Fruit fly (Drosophila melanogaster): ENCODE measurements around the gene Cyp4g1.
A peak's percentile ranks its signal among the peaks of the same experiment; 100 is the strongest.

Cyp4g1 gene

DNA sequence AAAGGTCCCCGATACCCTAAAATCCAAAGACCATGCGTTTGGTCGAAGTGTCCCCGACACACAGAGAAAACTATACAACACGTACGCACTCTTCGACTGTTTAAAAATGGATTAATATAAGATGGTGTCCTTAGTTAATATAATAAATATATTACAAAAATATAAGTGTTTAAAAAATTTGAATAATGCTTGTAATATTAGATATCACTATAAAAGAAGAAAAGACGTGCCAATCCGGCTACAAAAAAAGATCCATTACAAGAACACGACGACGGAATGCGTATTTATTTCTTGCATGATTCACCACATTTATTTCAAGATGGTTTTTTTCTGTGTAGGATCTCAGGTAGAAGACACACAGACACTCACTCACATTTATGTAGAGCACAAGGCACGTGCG is 11.3 kb downstream of the Cyp4g1 start (continued):
- peak in 1 of 2 experiments; percentile 9 for TF ChIP-seq chif (GFP tag; optimal IDR thresholded peaks at IDR 0.05)
- TF ChIP-seq CG2202 (tag; optimal IDR thresholded peaks at IDR 0.05) = peak; percentile 14
- TF ChIP-seq schlank (tag; optimal IDR thresholded peaks at IDR 0.05) = no peak
- peak; percentile 61 for TF ChIP-seq sens (GFP tag)
- peak; percentile 24 for TF ChIP-seq Oli (tag; optimal IDR thresholded peaks at IDR 0.05)
- TF ChIP-seq CG11085 (GFP tag; IDR thresholded peaks at IDR 0.05) = no peak
- peak; percentile 72 for TF ChIP-seq gem (tag; optimal IDR thresholded peaks at IDR 0.05)
- TF ChIP-seq Fer1 (GFP tag; optimal IDR thresholded peaks at IDR 0.05) = no peak
- no peak for TF ChIP-seq Taf1 (GFP tag; IDR thresholded peaks at IDR 0.05)
- TF ChIP-seq CG15269 (tag; optimal IDR thresholded peaks at IDR 0.05) = no peak
- no peak for TF ChIP-seq ATbp (GFP tag; optimal IDR thresholded peaks at IDR 0.05)
- TF ChIP-seq Six4 (GFP tag; optimal IDR thresholded peaks at IDR 0.05) = no peak
- TF ChIP-seq ham (GFP tag; IDR thresholded peaks at IDR 0.05) = no peak
- TF ChIP-seq gsb-n (tag; optimal IDR thresholded peaks at IDR 0.05) = peak; percentile 33
- no peak for TF ChIP-seq pfk (GFP tag; optimal IDR thresholded peaks at IDR 0.05)
- peak; percentile 76 for TF ChIP-seq CG33557 (GFP tag; optimal IDR thresholded peaks at IDR 0.05)
- no peak for TF ChIP-seq CG32532 (GFP tag; IDR thresholded peaks at IDR 0.05)
- TF ChIP-seq CG17361 (GFP tag; IDR thresholded peaks at IDR 0.05) = peak; percentile 68
- no peak for TF ChIP-seq D (optimal IDR thresholded peaks at IDR 0.05)
- TF ChIP-seq D (GFP tag; optimal IDR thresholded peaks at IDR 0.05) = peak; percentile 45
- peak; percentile 93 for TF ChIP-seq zf30C (GFP tag; optimal IDR thresholded peaks at IDR 0.05)
- no peak for TF ChIP-seq Fer3 (tag; optimal IDR thresholded peaks at IDR 0.05)
- TF ChIP-seq CG1024 (GFP tag; IDR thresholded peaks at IDR 0.05) = no peak
- TF ChIP-seq ac (GFP tag; optimal IDR thresholded peaks at IDR 0.05) = peak; percentile 66
- no peak for TF ChIP-seq CG12071 (GFP tag; optimal IDR thresholded peaks at IDR 0.05)
- TF ChIP-seq Opbp (GFP tag; IDR thresholded peaks at IDR 0.05; ENCODE audit: partially characterized antibody) = no peak
- no peak for TF ChIP-seq CG1647 (GFP tag; optimal IDR thresholded peaks at IDR 0.05)
- no peak for TF ChIP-seq emc (GFP tag; optimal IDR thresholded peaks at IDR 0.05)
- no peak for TF ChIP-seq CG1832 (GFP tag; optimal IDR thresholded peaks at IDR 0.05)
- no peak for TF ChIP-seq dan (GFP tag; IDR thresholded peaks at IDR 0.05)
- TF ChIP-seq CG10462 (GFP tag; optimal IDR thresholded peaks at IDR 0.05) = no peak
- no peak for TF ChIP-seq NK7.1 (GFP tag; optimal IDR thresholded peaks at IDR 0.05)
- no peak for TF ChIP-seq C15 (GFP tag; IDR thresholded peaks at IDR 0.05)
- TF ChIP-seq nmo (GFP tag; optimal IDR thresholded peaks at IDR 0.05) = peak; percentile 60
- no peak for TF ChIP-seq Mes4 (GFP tag; optimal IDR thresholded peaks at IDR 0.05)
- peak in 1 of 3 experiments; percentile 80 for TF ChIP-seq lola (GFP tag; optimal IDR thresholded peaks at IDR 0.05)
- TF ChIP-seq CG31388 (GFP tag; optimal IDR thresholded peaks at IDR 0.05) = no peak
- TF ChIP-seq Ssrp (tag; optimal IDR thresholded peaks at IDR 0.05) = peak; percentile 34
- no peak for TF ChIP-seq CG14860 (GFP tag; IDR thresholded peaks at IDR 0.05; ENCODE audit: partially characterized antibody)
- no peak for TF ChIP-seq Ets65A (GFP tag)
- no peak for TF ChIP-seq CG17612 (GFP tag; IDR thresholded peaks at IDR 0.05)
- peak; percentile 25; the same call in 1 of the 3 replicates for TF ChIP-seq croc (GFP tag; conservative IDR thresholded peaks at IDR 0.05)
- peak; percentile 21 for TF ChIP-seq CoRest (tag; optimal IDR thresholded peaks at IDR 0.05)
- TF ChIP-seq twi (tag; optimal IDR thresholded peaks at IDR 0.05) = peak; percentile 18
- TF ChIP-seq CG31365 (tag; optimal IDR thresholded peaks at IDR 0.05) = no peak
- no peak for TF ChIP-seq YL-1 (GFP tag; optimal IDR thresholded peaks at IDR 0.05)
- TF ChIP-seq CG1603 (tag; optimal IDR thresholded peaks at IDR 0.05) = no peak
- no peak for TF ChIP-seq ro (GFP tag; IDR thresholded peaks at IDR 0.05)
- no peak for TF ChIP-seq Drgx (GFP tag; IDR thresholded peaks at IDR 0.05)
- TF ChIP-seq Rx (GFP tag; IDR thresholded peaks at IDR 0.05) = no peak
- TF ChIP-seq pb (GFP tag; optimal IDR thresholded peaks at IDR 0.05) = no peak
- no peak for TF ChIP-seq CG18619 (GFP tag; optimal IDR thresholded peaks at IDR 0.05)
